Worm (Caenorhabditis elegans) whole organism, early embryonic: ENCODE measurements around the gene F42F12.4.

Source experiments
- B0310.2 ChIP-seq: sonication (generic microtip); optimal IDR thresholded peaks from 2 replicates; lab custom pipeline; 2016; ENCODE audit warnings: mild to moderate bottlenecking, missing genetic modification characterization, missing compliant biosample characterization
- F13C5.2 ChIP-seq: sonication (generic microtip); optimal IDR thresholded peaks from 2 replicates; lab custom pipeline; 2017; ENCODE audit warnings: mild to moderate bottlenecking, missing genetic modification characterization, inconsistent platforms, missing compliant biosample characterization
- aly-1 ChIP-seq: sonication (generic microtip); optimal IDR thresholded peaks from 2 replicates; lab custom pipeline; 2016; ENCODE audit warnings: missing genetic modification characterization, missing compliant biosample characterization
- ama-1 ChIP-seq: fragments of 150-350 bp; optimal IDR thresholded peaks from 2 replicates; lab custom pipeline; 2014
- ceh-13 ChIP-seq: fragments of 200-800 bp; sonication (Bioruptor generic); optimal IDR thresholded peaks from 2 replicates; lab custom pipeline; 2018; ENCODE audit warnings: mild to moderate bottlenecking, missing genetic modification characterization, missing compliant biosample characterization
- ceh-36 ChIP-seq: sonication (generic microtip); optimal IDR thresholded peaks from 2 replicates; lab custom pipeline; 2016; ENCODE audit warnings: missing genetic modification characterization, inconsistent platforms, missing compliant biosample characterization
- ets-7 ChIP-seq: sonication (generic microtip); optimal IDR thresholded peaks from 2 replicates; lab custom pipeline; 2016; ENCODE audit warnings: missing genotype, missing genetic modification characterization, missing compliant biosample characterization
- flt-1 ChIP-seq: fragments of 200-800 bp; sonication (Bioruptor generic); IDR thresholded peaks from 2 replicates; pipeline ENCODE4 v1.3.6; 2022; ENCODE audit warnings: missing genetic modification characterization, missing compliant biosample characterization
- hmbx-1 ChIP-seq: sonication (generic microtip); optimal IDR thresholded peaks from 2 replicates; lab custom pipeline; 2016; ENCODE audit warnings: mild to moderate bottlenecking, missing genetic modification characterization, missing compliant biosample characterization
- hmg-4 ChIP-seq: fragments of 200-800 bp; sonication (Bioruptor generic); optimal IDR thresholded peaks from 2 replicates; lab custom pipeline; 2018; ENCODE audit warnings: mild to moderate bottlenecking, missing genetic modification characterization, missing compliant biosample characterization
- hnd-1 ChIP-seq: sonication (generic microtip); optimal IDR thresholded peaks from 2 replicates; lab custom pipeline; 2016; ENCODE audit warnings: missing genetic modification characterization, missing compliant biosample characterization
- pes-1 ChIP-seq: fragments of 200-800 bp; sonication (Bioruptor generic); IDR thresholded peaks from 2 replicates; pipeline ENCODE4 v1.3.6; 2022; ENCODE audit warnings: missing genetic modification reagents, missing genetic modification characterization, missing compliant biosample characterization
- scrt-1 ChIP-seq: fragments of 200-800 bp; sonication (Bioruptor generic); IDR thresholded peaks from 2 replicates; pipeline ENCODE4 v1.3.6; 2022; ENCODE audit warnings: missing genetic modification characterization, missing compliant biosample characterization
- sea-1 ChIP-seq: fragments of 200-800 bp; sonication (Bioruptor generic); conservative IDR thresholded peaks from 2 replicates; pipeline ENCODE4 v1.3.6; 2022; ENCODE audit warnings: missing genetic modification characterization, missing compliant biosample characterization
- tbx-11 ChIP-seq: fragments of 200-800 bp; sonication (Bioruptor generic); IDR thresholded peaks from 2 replicates; pipeline ENCODE4 v1.3.6; 2022; ENCODE audit warnings: missing genetic modification characterization, missing compliant biosample characterization
- tbx-37 ChIP-seq: fragments of 200-800 bp; sonication (Bioruptor generic); conservative IDR thresholded peaks from 2 replicates; pipeline ENCODE4 v1.3.6; 2022; ENCODE audit warnings: missing genetic modification reagents, missing genetic modification characterization, missing compliant biosample characterization
- tra-4 ChIP-seq: sonication (generic microtip); optimal IDR thresholded peaks from 2 replicates; lab custom pipeline; 2017; ENCODE audit warnings: missing genetic modification characterization, missing compliant biosample characterization

Gene F42F12.4

ce11 chrX:12365388-12365787 lies 12.6 kb upstream of the F42F12.4 start, which contains the start of gene F19H6.4:
TSS of gene F19H6.4 (plus strand) at chrX:12365688.
- TF ChIP-seq ets-7: no peak
- TF ChIP-seq flt-1 (GFP tag; lab: Robert Waterston, UW): no peak
- no peak for TF ChIP-seq F13C5.2 (tag; lab: Kevin White, UChicago)
- TF ChIP-seq scrt-1 (GFP tag; lab: Robert Waterston, UW): no peak
- TF ChIP-seq pes-1 (GFP tag; lab: Robert Waterston, UW): no peak
- no peak for TF ChIP-seq ama-1 (lab: Kevin White, UChicago)
- TF ChIP-seq tbx-37 (GFP tag; lab: Robert Waterston, UW): no peak
- no peak for TF ChIP-seq hnd-1 (tag; lab: Kevin White, UChicago)
- TF ChIP-seq hmbx-1: no peak
- TF ChIP-seq tra-4 (tag; lab: Kevin White, UChicago): no peak
- no peak for TF ChIP-seq ceh-36 (tag; lab: Kevin White, UChicago)
- TF ChIP-seq B0310.2 (tag; lab: Kevin White, UChicago): no peak
- no peak for TF ChIP-seq tbx-11 (GFP tag; lab: Robert Waterston, UW)
- no peak for TF ChIP-seq ceh-13 (GFP tag; lab: Kevin White, UChicago)
- TF ChIP-seq hmg-4 (GFP tag; lab: Kevin White, UChicago): no peak
- TF ChIP-seq sea-1 (GFP tag; lab: Robert Waterston, UW): no peak
- no peak for TF ChIP-seq aly-1

ce11 chrX:12364804-12365203 lies 12.1 kb upstream of the F42F12.4 start, which contains the start of gene F19H6.5:
TSS of gene F19H6.5 (minus strand) at chrX:12364904.
- TF ChIP-seq scrt-1 (GFP tag; lab: Robert Waterston, UW): no peak
- TF ChIP-seq ceh-36 (tag; lab: Kevin White, UChicago): no peak
- no peak for TF ChIP-seq F13C5.2 (tag; lab: Kevin White, UChicago)
- TF ChIP-seq hnd-1 (tag; lab: Kevin White, UChicago): no peak
- no peak for TF ChIP-seq hmg-4 (GFP tag; lab: Kevin White, UChicago)
- no peak for TF ChIP-seq aly-1
- TF ChIP-seq hmbx-1: no peak
- TF ChIP-seq sea-1 (GFP tag; lab: Robert Waterston, UW): no peak
- no peak for TF ChIP-seq tbx-11 (GFP tag; lab: Robert Waterston, UW)
- TF ChIP-seq tra-4 (tag; lab: Kevin White, UChicago): no peak
- no peak for TF ChIP-seq ama-1 (lab: Kevin White, UChicago)
- no peak for TF ChIP-seq ets-7
- no peak for TF ChIP-seq flt-1 (GFP tag; lab: Robert Waterston, UW)
- TF ChIP-seq tbx-37 (GFP tag; lab: Robert Waterston, UW): no peak
- TF ChIP-seq pes-1 (GFP tag; lab: Robert Waterston, UW): no peak
- no peak for TF ChIP-seq ceh-13 (GFP tag; lab: Kevin White, UChicago)
- TF ChIP-seq B0310.2 (tag; lab: Kevin White, UChicago): no peak

DNA sequence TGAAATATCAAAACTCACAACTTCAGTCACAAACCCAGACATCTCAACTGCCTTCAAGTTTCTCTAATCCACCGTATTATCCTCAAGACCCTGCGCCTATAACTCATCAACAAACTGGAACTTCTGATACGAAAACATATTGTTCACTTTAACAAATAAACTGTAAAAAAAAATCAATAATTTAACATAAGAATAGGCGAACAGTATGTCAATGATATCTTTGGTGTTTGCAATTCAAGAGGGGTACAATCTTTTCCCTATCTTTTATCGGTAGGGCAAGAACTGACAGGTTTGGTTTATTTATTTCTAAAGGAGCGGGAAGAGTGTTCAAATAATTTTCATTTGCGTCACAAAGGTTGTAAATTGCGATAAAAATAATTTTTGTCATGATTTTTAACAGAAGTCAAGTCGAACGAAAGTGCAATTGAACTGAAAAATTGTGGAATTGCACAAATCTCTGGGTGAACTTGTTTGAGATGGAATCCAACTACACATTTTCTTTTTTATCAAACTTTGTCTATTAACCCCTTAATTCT lies 10.3 kb upstream of the F42F12.4 start:
- TF ChIP-seq ceh-36 (tag; lab: Kevin White, UChicago): no peak
- TF ChIP-seq F13C5.2 (tag; lab: Kevin White, UChicago): peak; percentile 49
- no peak for TF ChIP-seq B0310.2 (tag; lab: Kevin White, UChicago)
- no peak for TF ChIP-seq tbx-11 (GFP tag; lab: Robert Waterston, UW)
- no peak for TF ChIP-seq hmg-4 (GFP tag; lab: Kevin White, UChicago)

- TF ChIP-seq hnd-1 (tag; lab: Kevin White, UChicago) (no peak), aly-1 (no peak), scrt-1 (GFP tag; lab: Robert Waterston, UW) (no peak), tbx-37 (GFP tag; lab: Robert Waterston, UW) (no peak), sea-1 (GFP tag; lab: Robert Waterston, UW) (no peak), flt-1 (GFP tag; lab: Robert Waterston, UW) (no peak)
These were observed 7.7 kb upstream of the F42F12.4 start, which contains the start of the genes nspc-15 and F19H6.6 for ce11 chrX:12360444-12360843. TSS of gene nspc-15 (plus strand) at chrX:12360744. TSS of gene F19H6.6 (plus strand) at chrX:12360827.

ce11 chrX:12358957-12359356 lies 6.2 kb upstream of the F42F12.4 start, which contains the start of gene nspc-14:
TSS of gene nspc-14 (minus strand) at chrX:12359057.
- TF ChIP-seq tbx-37 (GFP tag; lab: Robert Waterston, UW): no peak

ce11 chrX:12357127-12357526 lies 4.4 kb upstream of the F42F12.4 start, which contains the start of gene nspc-13:
TSS of gene nspc-13 (plus strand) at chrX:12357427.
- TF ChIP-seq B0310.2 (tag; lab: Kevin White, UChicago): no peak
- no peak for TF ChIP-seq sea-1 (GFP tag; lab: Robert Waterston, UW)
- no peak for TF ChIP-seq F13C5.2 (tag; lab: Kevin White, UChicago)
- TF ChIP-seq hnd-1 (tag; lab: Kevin White, UChicago): no peak
- no peak for TF ChIP-seq tbx-11 (GFP tag; lab: Robert Waterston, UW)
- no peak for TF ChIP-seq pes-1 (GFP tag; lab: Robert Waterston, UW)
- no peak for TF ChIP-seq tra-4 (tag; lab: Kevin White, UChicago)
- TF ChIP-seq ceh-36 (tag; lab: Kevin White, UChicago): no peak
- no peak for TF ChIP-seq ceh-13 (GFP tag; lab: Kevin White, UChicago)
- no peak for TF ChIP-seq ama-1 (lab: Kevin White, UChicago)
- no peak for TF ChIP-seq ets-7
- TF ChIP-seq hmg-4 (GFP tag; lab: Kevin White, UChicago): no peak
- TF ChIP-seq flt-1 (GFP tag; lab: Robert Waterston, UW): no peak
- no peak for TF ChIP-seq scrt-1 (GFP tag; lab: Robert Waterston, UW)

- TF ChIP-seq aly-1: no peak
- TF ChIP-seq ceh-36 (tag; lab: Kevin White, UChicago): no peak
- no peak for TF ChIP-seq hmbx-1
- TF ChIP-seq B0310.2 (tag; lab: Kevin White, UChicago): no peak
- TF ChIP-seq tbx-37 (GFP tag; lab: Robert Waterston, UW): no peak
- no peak for TF ChIP-seq ceh-13 (GFP tag; lab: Kevin White, UChicago)
- TF ChIP-seq pes-1 (GFP tag; lab: Robert Waterston, UW): no peak
- TF ChIP-seq hmg-4 (GFP tag; lab: Kevin White, UChicago): no peak
- no peak for TF ChIP-seq scrt-1 (GFP tag; lab: Robert Waterston, UW)
- TF ChIP-seq hnd-1 (tag; lab: Kevin White, UChicago): no peak
- TF ChIP-seq ama-1 (lab: Kevin White, UChicago): no peak
These were observed 3.8 kb upstream of the F42F12.4 start, which contains the start of gene nspc-12 for ce11 chrX:12356581-12356980. TSS of gene nspc-12 (minus strand) at chrX:12356681.
